Worm (Caenorhabditis elegans): ENCODE measurements around the gene cpin-1.

The cpin-1 gene

ce11 chrIV:9445407-9445806 lies 5.1 kb upstream of the cpin-1 start, which contains the start of gene hsp-12.3:
TSS of gene hsp-12.3 (minus strand) at chrIV:9445507.
- TF ChIP-seq nhr-23 (tag; optimal IDR thresholded peaks at IDR 0.05) (no peak), mbf-1 (tag; optimal IDR thresholded peaks at IDR 0.05) (no peak), blmp-1 (tag; optimal IDR thresholded peaks at IDR 0.05; ENCODE audit: insufficient read depth) (no peak), lin-11 (tag; optimal IDR thresholded peaks at IDR 0.05) (no peak), fos-1 (tag; optimal IDR thresholded peaks at IDR 0.05) (no peak), dmd-4 (tag; optimal IDR thresholded peaks at IDR 0.05) (no peak), Y55F3AM.14 (GFP tag; optimal IDR thresholded peaks at IDR 0.05) (no peak), C34F6.9 (tag; optimal IDR thresholded peaks at IDR 0.05) (no peak), unc-39 (tag; optimal IDR thresholded peaks at IDR 0.05) (no peak), elt-3 (tag; optimal IDR thresholded peaks at IDR 0.05) (no peak), snpc-4 (tag; optimal IDR thresholded peaks at IDR 0.05) (no peak), R02D3.7 (tag; optimal IDR thresholded peaks at IDR 0.05) (no peak), nhr-10 (tag; optimal IDR thresholded peaks at IDR 0.05) (no peak), ceh-16 (tag; optimal IDR thresholded peaks at IDR 0.05) (no peak), mdl-1 (tag; optimal IDR thresholded peaks at IDR 0.05) (no peak), skn-1 (tag; optimal IDR thresholded peaks at IDR 0.05) (no peak), ama-1 (optimal IDR thresholded peaks at IDR 0.05) (no peak)

ce11 chrIV:9447209-9447608 lies 3.3 kb upstream of the cpin-1 start, which contains the start of gene hsp-12.6:
TSS of gene hsp-12.6 (minus strand) at chrIV:9447228.
- TF ChIP-seq ceh-82 (tag; optimal IDR thresholded peaks at IDR 0.05) (no peak), lsy-2 (tag; optimal IDR thresholded peaks at IDR 0.05) (peak in 1 of 2 experiments; percentile 33), F13H6.1 (tag; optimal IDR thresholded peaks at IDR 0.05) (peak; percentile 47), nhr-12 (tag; optimal IDR thresholded peaks at IDR 0.05) (no peak), C34F6.9 (tag; optimal IDR thresholded peaks at IDR 0.05) (peak; percentile 9), nhr-11 (tag; optimal IDR thresholded peaks at IDR 0.05) (no peak), lin-13 (GFP tag; optimal IDR thresholded peaks at IDR 0.05) (no peak), unc-62 (GFP tag; optimal IDR thresholded peaks at IDR 0.05) (no peak), nhr-6 (tag; optimal IDR thresholded peaks at IDR 0.05) (no peak), sma-9 (GFP tag; optimal IDR thresholded peaks at IDR 0.05) (peak; percentile 69), sma-9 (tag; optimal IDR thresholded peaks at IDR 0.05) (no peak), snpc-4 (tag; optimal IDR thresholded peaks at IDR 0.05) (peak; percentile 32), nhr-10 (tag; optimal IDR thresholded peaks at IDR 0.05) (no peak), ztf-11 (tag; optimal IDR thresholded peaks at IDR 0.05) (no peak), ztf-4 (tag; optimal IDR thresholded peaks at IDR 0.05) (no peak), sem-4 (tag; optimal IDR thresholded peaks at IDR 0.05) (no peak), mbf-1 (tag; optimal IDR thresholded peaks at IDR 0.05) (no peak), ceh-16 (tag; optimal IDR thresholded peaks at IDR 0.05) (no peak), Y55F3AM.14 (GFP tag; optimal IDR thresholded peaks at IDR 0.05) (no peak), crh-2 (tag; optimal IDR thresholded peaks at IDR 0.05) (no peak), nhr-129 (tag; optimal IDR thresholded peaks at IDR 0.05) (peak; percentile 60), lin-39 (tag; optimal IDR thresholded peaks at IDR 0.05) (no peak), ztf-1 (GFP tag; conservative IDR thresholded peaks at IDR 0.05) (no peak)

- no peak for TF ChIP-seq skn-1 (tag; optimal IDR thresholded peaks at IDR 0.05)
- TF ChIP-seq nhr-6 (tag; optimal IDR thresholded peaks at IDR 0.05): no peak
- TF ChIP-seq Y55F3AM.14 (GFP tag; optimal IDR thresholded peaks at IDR 0.05): no peak
- TF ChIP-seq nhr-11 (tag; optimal IDR thresholded peaks at IDR 0.05): no peak
- TF ChIP-seq fos-1 (tag; optimal IDR thresholded peaks at IDR 0.05): no peak
- TF ChIP-seq peb-1 (tag; optimal IDR thresholded peaks at IDR 0.05): no peak
- no peak for TF ChIP-seq ceh-82 (tag; optimal IDR thresholded peaks at IDR 0.05)
- TF ChIP-seq nhr-12 (tag; optimal IDR thresholded peaks at IDR 0.05): no peak
These were observed 1.3 kb downstream of the cpin-1 start for ce11 chrIV:9451816-9452215.

ce11 chrIV:9457400-9457799 lies 6.9 kb downstream of the cpin-1 start, which contains the start of gene cutl-17:
TSS of gene cutl-17 (minus strand) at chrIV:9457500.
- no peak for TF ChIP-seq unc-62 (GFP tag; optimal IDR thresholded peaks at IDR 0.05)
- TF ChIP-seq dmd-4 (tag; optimal IDR thresholded peaks at IDR 0.05): no peak
- TF ChIP-seq ztf-1 (GFP tag; conservative IDR thresholded peaks at IDR 0.05): no peak
- no peak for TF ChIP-seq gmeb-1 (tag; optimal IDR thresholded peaks at IDR 0.05)
- TF ChIP-seq elt-3 (tag; optimal IDR thresholded peaks at IDR 0.05): no peak
- TF ChIP-seq aly-2 (tag; optimal IDR thresholded peaks at IDR 0.05): no peak
- TF ChIP-seq crh-2 (tag; optimal IDR thresholded peaks at IDR 0.05): no peak
- no peak for TF ChIP-seq lin-13 (GFP tag; optimal IDR thresholded peaks at IDR 0.05)
- TF ChIP-seq peb-1 (tag; optimal IDR thresholded peaks at IDR 0.05): no peak
- TF ChIP-seq C34F6.9 (tag; optimal IDR thresholded peaks at IDR 0.05): no peak
- TF ChIP-seq sem-4 (tag; optimal IDR thresholded peaks at IDR 0.05): no peak
- no peak for TF ChIP-seq skn-1 (tag; optimal IDR thresholded peaks at IDR 0.05)
- TF ChIP-seq snpc-4 (tag; optimal IDR thresholded peaks at IDR 0.05): no peak
- no peak for TF ChIP-seq lin-11 (tag; optimal IDR thresholded peaks at IDR 0.05)
- TF ChIP-seq Y55F3AM.14 (GFP tag; optimal IDR thresholded peaks at IDR 0.05): no peak
- TF ChIP-seq sma-9 (GFP tag; optimal IDR thresholded peaks at IDR 0.05): no peak
- TF ChIP-seq sma-9 (tag; optimal IDR thresholded peaks at IDR 0.05): no peak
- no peak for TF ChIP-seq mbf-1 (tag; optimal IDR thresholded peaks at IDR 0.05)
